Worm (Caenorhabditis elegans): ENCODE results near the gene mdt-10.

DNA sequence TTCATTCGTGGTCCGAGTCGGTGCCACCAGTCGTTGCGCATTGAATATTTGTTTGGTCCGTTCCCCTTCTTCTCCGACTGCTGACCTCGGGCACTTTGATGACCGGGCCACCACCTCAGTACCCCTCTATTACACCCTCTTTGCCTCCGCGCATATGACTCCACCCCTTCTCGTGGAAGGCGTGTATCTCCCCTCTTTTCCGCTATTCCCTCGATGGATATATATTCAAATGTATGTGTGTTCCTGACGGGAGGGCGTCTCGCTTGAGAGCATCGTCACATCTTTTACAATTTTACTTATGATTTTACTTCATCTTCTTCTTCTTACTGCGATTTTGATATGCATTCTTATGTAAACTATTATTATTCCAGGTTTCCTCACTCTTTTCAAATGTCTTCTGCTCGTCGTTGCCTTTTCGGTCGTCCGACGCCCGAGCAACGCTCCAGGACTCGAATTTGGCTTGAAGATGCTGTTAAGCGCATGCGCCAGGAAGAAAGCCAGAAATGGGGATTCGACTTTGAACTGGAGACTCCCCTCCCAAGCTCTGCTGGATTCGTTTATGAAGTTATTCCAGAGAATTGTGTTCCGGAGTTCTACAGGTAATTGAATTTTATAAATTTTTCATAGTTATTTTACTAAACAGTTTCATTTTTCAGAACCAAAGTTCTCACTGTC lies 43.8 kb downstream of the mdt-10 start, which contains the start of gene cki-1:
- TF ChIP-seq drap-1 (GFP tag; optimal IDR thresholded peaks at IDR 0.05) (peak; percentile 29), pha-4 (tag; optimal IDR thresholded peaks at IDR 0.05) (peak; percentile 25), lin-32 (GFP tag; optimal IDR thresholded peaks at IDR 0.05) (no peak), nhr-76 (tag; optimal IDR thresholded peaks at IDR 0.05) (no peak), tbx-8 (GFP tag; optimal IDR thresholded peaks at IDR 0.05) (no peak), ceh-83 (GFP tag; optimal IDR thresholded peaks at IDR 0.05) (no peak), elt-3 (tag; optimal IDR thresholded peaks at IDR 0.05) (no peak), hlh-1 (tag; optimal IDR thresholded peaks at IDR 0.05) (peak; percentile 54), nhr-237 (tag; optimal IDR thresholded peaks at IDR 0.05) (no peak), elt-1 (tag; optimal IDR thresholded peaks at IDR 0.05; ENCODE audit: borderline replicate concordance, insufficient read depth) (peak; percentile 23), unc-120 (tag; optimal IDR thresholded peaks at IDR 0.05; ENCODE audit: poor library complexity, severe bottlenecking) (peak; percentile 49), lsy-2 (tag; optimal IDR thresholded peaks at IDR 0.05) (no peak), snpc-4 (tag; optimal IDR thresholded peaks at IDR 0.05) (no peak)

Measured in whole organism, mixed stage, embryonic.